Worm (Caenorhabditis elegans): Measurements from ENCODE around the gene rcan-1.
A peak's percentile ranks its signal among the peaks of the same experiment; 100 is the strongest.

The rcan-1 gene

ce11 chrIII:5727827-5728226, 43.9 kb upstream of the rcan-1 start, which contains the start of gene egg-1:
Gene egg-1, plus strand, starts transcription at chrIII:5728180.
- TF ChIP-seq lin-11 (tag; optimal IDR thresholded peaks at IDR 0.05) (no peak), ztf-4 (tag; optimal IDR thresholded peaks at IDR 0.05) (no peak), elt-3 (tag; optimal IDR thresholded peaks at IDR 0.05) (no peak), ztf-1 (GFP tag; conservative IDR thresholded peaks at IDR 0.05) (no peak), nhr-77 (tag; optimal IDR thresholded peaks at IDR 0.05) (no peak), sem-4 (tag; optimal IDR thresholded peaks at IDR 0.05) (no peak), nhr-25 (tag; optimal IDR thresholded peaks at IDR 0.05) (no peak), egl-27 (tag; optimal IDR thresholded peaks at IDR 0.05) (no peak), skn-1 (tag; optimal IDR thresholded peaks at IDR 0.05) (no peak), mab-5 (tag; optimal IDR thresholded peaks at IDR 0.05) (no peak), unc-55 (GFP tag; optimal IDR thresholded peaks at IDR 0.05) (no peak)

- no peak for TF ChIP-seq unc-39 (tag; optimal IDR thresholded peaks at IDR 0.05)
- no peak for TF ChIP-seq nhr-12 (tag; optimal IDR thresholded peaks at IDR 0.05)
- no peak for TF ChIP-seq C34F6.9 (tag; optimal IDR thresholded peaks at IDR 0.05)
- no peak for TF ChIP-seq skn-1 (tag; optimal IDR thresholded peaks at IDR 0.05)
- no peak for TF ChIP-seq mdl-1 (tag; optimal IDR thresholded peaks at IDR 0.05)
- TF ChIP-seq lin-13 (GFP tag; optimal IDR thresholded peaks at IDR 0.05) = no peak
- no peak for TF ChIP-seq R02D3.7 (tag; optimal IDR thresholded peaks at IDR 0.05)
- TF ChIP-seq sem-4 (tag; optimal IDR thresholded peaks at IDR 0.05) = no peak
- TF ChIP-seq ztf-11 (tag; optimal IDR thresholded peaks at IDR 0.05) = no peak
- TF ChIP-seq lsy-2 (tag; optimal IDR thresholded peaks at IDR 0.05) = no peak
- TF ChIP-seq nhr-129 (tag; optimal IDR thresholded peaks at IDR 0.05) = no peak
- no peak for TF ChIP-seq nhr-11 (tag; optimal IDR thresholded peaks at IDR 0.05)
- TF ChIP-seq aly-2 (tag; optimal IDR thresholded peaks at IDR 0.05) = no peak
- no peak for TF ChIP-seq nhr-6 (tag; optimal IDR thresholded peaks at IDR 0.05)
Observed at ce11 chrIII:5722550-5722949, 38.7 kb upstream of the rcan-1 start, which contains the start of gene wrm-1. Gene wrm-1, plus strand, starts transcription at chrIII:5722850.

ce11 chrIII:5721888-5722287, 38.0 kb upstream of the rcan-1 start:
- TF ChIP-seq mbf-1 (tag; optimal IDR thresholded peaks at IDR 0.05) = no peak
- no peak for TF ChIP-seq Y55F3AM.14 (GFP tag; optimal IDR thresholded peaks at IDR 0.05)
- peak; percentile 24 for TF ChIP-seq nhr-25 (tag; optimal IDR thresholded peaks at IDR 0.05)
- no peak for TF ChIP-seq unc-39 (tag; optimal IDR thresholded peaks at IDR 0.05)
- peak; percentile 28 for TF ChIP-seq blmp-1 (tag; optimal IDR thresholded peaks at IDR 0.05; ENCODE audit: insufficient read depth)
- peak; percentile 87 for TF ChIP-seq fos-1 (tag; optimal IDR thresholded peaks at IDR 0.05)
- TF ChIP-seq lin-11 (tag; optimal IDR thresholded peaks at IDR 0.05) = peak; percentile 27
- peak; percentile 74 for TF ChIP-seq sem-4 (tag; optimal IDR thresholded peaks at IDR 0.05)
- TF ChIP-seq gmeb-1 (tag; optimal IDR thresholded peaks at IDR 0.05) = peak; percentile 90
- TF ChIP-seq F13H6.1 (tag; optimal IDR thresholded peaks at IDR 0.05) = peak; percentile 71
- TF ChIP-seq lin-13 (GFP tag; optimal IDR thresholded peaks at IDR 0.05) = peak; percentile 52
- no peak for TF ChIP-seq mab-5 (tag; optimal IDR thresholded peaks at IDR 0.05)
- TF ChIP-seq nhr-21 (tag; optimal IDR thresholded peaks at IDR 0.05) = peak; percentile 31
- no peak for TF ChIP-seq ZK546.5 (tag; optimal IDR thresholded peaks at IDR 0.05)
- TF ChIP-seq skn-1 (tag; optimal IDR thresholded peaks at IDR 0.05) = peak; percentile 18
- TF ChIP-seq C34F6.9 (tag; optimal IDR thresholded peaks at IDR 0.05) = peak; percentile 68
- peak; percentile 34 to 80 for TF ChIP-seq lsy-2 (tag; optimal IDR thresholded peaks at IDR 0.05)
- no peak for TF ChIP-seq nhr-6 (tag; optimal IDR thresholded peaks at IDR 0.05)
- TF ChIP-seq ceh-16 (tag; optimal IDR thresholded peaks at IDR 0.05) = no peak
- peak; percentile 17 for TF ChIP-seq R02D3.7 (tag; optimal IDR thresholded peaks at IDR 0.05)
- TF ChIP-seq sma-3 (GFP tag; optimal IDR thresholded peaks at IDR 0.05) = peak; percentile 84
- peak; percentile 66 for TF ChIP-seq crh-2 (tag; optimal IDR thresholded peaks at IDR 0.05)
- no peak for TF ChIP-seq unc-62 (GFP tag; optimal IDR thresholded peaks at IDR 0.05)
- TF ChIP-seq unc-55 (GFP tag; optimal IDR thresholded peaks at IDR 0.05) = peak; percentile 61
- TF ChIP-seq nhr-11 (tag; optimal IDR thresholded peaks at IDR 0.05) = no peak
- no peak for TF ChIP-seq nhr-77 (tag; optimal IDR thresholded peaks at IDR 0.05)
- TF ChIP-seq ztf-4 (tag; optimal IDR thresholded peaks at IDR 0.05) = peak; percentile 59
- TF ChIP-seq nhr-129 (tag; optimal IDR thresholded peaks at IDR 0.05) = peak; percentile 15
- TF ChIP-seq sma-9 (GFP tag; optimal IDR thresholded peaks at IDR 0.05) = peak; percentile 93
- no peak for TF ChIP-seq sma-9 (tag; optimal IDR thresholded peaks at IDR 0.05)
- TF ChIP-seq nhr-237 (tag; optimal IDR thresholded peaks at IDR 0.05) = no peak
- no peak for TF ChIP-seq ztf-1 (GFP tag; conservative IDR thresholded peaks at IDR 0.05)
- TF ChIP-seq snpc-4 (tag; optimal IDR thresholded peaks at IDR 0.05) = no peak

Measured in whole organism, L2 larva.